Fruit fly (Drosophila melanogaster) whole organism, larva: Measurements from ENCODE around the gene dx.

ENCODE experiments used
- noc ChIP-seq: fragments of 200-800 bp; sonication (Bioruptor generic); optimal IDR thresholded peaks from 3 replicates; lab custom pipeline; 2019; ENCODE audit warnings: missing biosample characterization, mild to moderate bottlenecking, missing genetic modification characterization, moderate library complexity

The dx gene

DNA sequence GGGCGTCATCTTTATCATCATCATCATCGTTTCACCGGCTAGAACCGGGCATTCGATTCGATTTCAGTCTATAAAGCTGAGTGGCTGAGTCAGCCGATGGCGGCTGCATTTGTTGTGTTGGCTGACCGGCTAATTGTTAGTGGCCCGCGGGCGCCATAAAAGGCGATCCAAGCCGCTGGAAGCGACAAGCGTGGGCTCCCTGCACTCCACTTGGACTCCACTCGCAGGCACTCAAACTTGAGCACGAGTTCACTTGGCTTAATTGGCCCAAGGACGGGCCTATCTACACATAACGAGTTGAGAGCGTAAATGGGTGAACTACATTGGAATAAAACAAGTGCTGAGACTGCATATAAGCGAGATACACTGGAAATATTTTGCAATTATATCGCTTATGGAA is 17.7 kb downstream of the dx start:
- TF ChIP-seq noc (tag; lab: Kevin White, UChicago) = no peak

DNA sequence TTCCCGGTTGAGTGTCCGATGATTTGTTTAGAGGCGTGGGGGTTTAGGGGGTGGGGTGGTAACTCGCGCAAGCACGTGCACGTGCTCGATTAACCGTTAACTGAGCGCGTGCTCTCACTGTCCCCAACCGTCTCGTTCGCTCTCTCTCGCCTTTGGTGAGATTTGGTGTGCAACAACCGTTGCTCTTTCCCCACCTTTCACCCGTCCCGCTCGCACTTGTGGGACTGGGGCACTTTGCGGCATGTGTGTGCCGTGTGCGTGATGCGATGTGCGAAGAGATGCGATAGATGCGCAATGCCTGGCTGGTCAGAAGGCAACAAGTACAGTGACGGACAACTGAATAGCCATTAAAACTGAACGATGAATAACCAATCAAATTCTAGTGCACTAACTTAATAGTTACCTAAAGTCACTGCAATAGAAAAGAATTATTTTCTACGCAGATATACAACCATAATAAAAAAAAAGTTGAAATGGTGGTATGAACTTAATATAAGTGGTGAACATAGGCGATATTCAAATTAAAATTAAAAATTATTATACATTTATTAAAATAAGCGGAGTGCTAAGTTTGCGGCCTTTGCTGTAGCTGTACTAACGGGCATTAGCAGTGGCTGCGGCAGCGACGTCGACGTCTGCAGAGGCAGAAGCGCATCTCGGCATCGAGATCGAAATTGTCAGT is 37.6 kb downstream of the dx start:
- TF ChIP-seq noc (tag; lab: Kevin White, UChicago) = peak; percentile 68

DNA sequence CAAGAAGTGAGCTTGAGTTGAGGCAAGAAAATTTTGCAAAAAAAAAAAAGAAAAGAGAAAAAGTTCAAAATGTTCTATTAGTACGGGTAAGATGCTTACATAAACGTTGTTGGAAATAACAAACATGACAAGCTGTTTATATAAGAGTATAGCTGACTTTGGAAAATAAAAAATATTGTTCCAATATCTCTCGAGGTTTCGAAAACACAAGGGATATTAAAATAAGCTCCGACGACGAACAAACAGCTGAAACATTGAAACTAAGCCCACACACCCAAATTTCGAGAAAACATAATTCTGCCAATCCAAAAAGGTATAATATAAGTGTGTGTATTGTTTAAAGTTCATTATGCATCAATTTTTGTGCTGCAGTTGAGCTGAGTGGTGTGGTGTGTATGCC is 40.0 kb downstream of the dx start:
- TF ChIP-seq noc (tag; lab: Kevin White, UChicago) = no peak

DNA sequence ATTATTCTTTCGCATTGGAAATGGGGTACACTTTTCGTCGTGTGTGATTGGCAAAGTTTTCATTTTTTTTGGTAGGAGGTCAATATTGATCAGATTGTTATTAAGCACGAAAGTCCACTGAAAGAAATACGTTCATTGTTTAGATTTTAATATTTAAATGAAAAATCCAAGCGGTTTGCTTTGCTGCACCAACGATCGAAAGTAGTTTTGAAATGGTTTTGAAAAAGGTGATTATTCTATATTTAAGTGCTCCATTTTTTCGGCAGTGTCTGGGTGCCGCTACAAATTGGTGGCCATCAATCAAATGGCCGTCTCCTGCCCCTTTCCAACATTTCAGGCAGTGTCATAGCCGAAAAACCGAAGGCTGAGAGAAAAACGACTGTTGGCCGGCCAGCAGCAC is 40.7 kb downstream of the dx start:
- no peak for TF ChIP-seq noc (tag; lab: Kevin White, UChicago)
